Worm (Caenorhabditis elegans) whole organism, midembryonic: ENCODE results near the gene C02F5.2.

Source experiments
- T22C8.4 ChIP-seq: fragments of 200-800 bp; sonication (Bioruptor generic); IDR thresholded peaks from 2 replicates; pipeline ENCODE4 v1.3.6; 2022; ENCODE audit warnings: missing genetic modification characterization, missing compliant biosample characterization
- cog-1 ChIP-seq: sonication (generic microtip); optimal IDR thresholded peaks from 2 replicates; lab custom pipeline; 2016; ENCODE audit warnings: missing genetic modification characterization, missing compliant biosample characterization
- flt-1 ChIP-seq: fragments of 200-800 bp; sonication (Bioruptor generic); IDR thresholded peaks from 2 replicates; pipeline ENCODE4 v1.3.6; 2022; ENCODE audit warnings: missing genetic modification characterization, missing compliant biosample characterization
- klf-2 ChIP-seq: fragments of 200-800 bp; sonication (Bioruptor generic); conservative IDR thresholded peaks from 2 replicates; pipeline ENCODE4 v1.3.6; 2022; ENCODE audit warnings: missing genetic modification reagents, missing genetic modification characterization, missing compliant biosample characterization
- med-1 ChIP-seq: sonication (generic microtip); optimal IDR thresholded peaks from 2 replicates; lab custom pipeline; 2017; ENCODE audit warnings: missing genetic modification characterization, mild to moderate bottlenecking, missing compliant biosample characterization, antibody characterized with exemption, missing genetic modification reagents; ENCODE audit not compliant: insufficient read depth
- ref-1 ChIP-seq: fragments of 200-800 bp; sonication (Bioruptor generic); conservative IDR thresholded peaks from 2 replicates; pipeline ENCODE4 v1.3.6; 2022; ENCODE audit warnings: missing genetic modification reagents, missing genetic modification characterization, missing compliant biosample characterization
- tab-1 ChIP-seq: fragments of 200-800 bp; sonication (Bioruptor generic); IDR thresholded peaks from 2 replicates; pipeline ENCODE4 v1.3.6; 2022; ENCODE audit warnings: missing genetic modification characterization, missing compliant biosample characterization
- ztf-23 ChIP-seq: fragments of 200-800 bp; sonication (Bioruptor generic); IDR thresholded peaks from 2 replicates; pipeline ENCODE4 v1.3.6; 2022; ENCODE audit warnings: missing genetic modification reagents, missing genetic modification characterization, missing compliant biosample characterization
- ztf-29 ChIP-seq: fragments of 200-800 bp; sonication (Bioruptor generic); IDR thresholded peaks from 2 replicates; pipeline ENCODE4 v1.3.6; 2022; ENCODE audit warnings: missing genetic modification reagents, missing genetic modification characterization, missing compliant biosample characterization

Gene C02F5.2

ce11 chrIII:8244052-8244451 lies 5.4 kb upstream of the C02F5.2 start, which contains the start of the genes pbs-6 and cids-1:
pbs-6 (minus strand) TSS chrIII:8244092.
cids-1 (plus strand) TSS chrIII:8244445.
- TF ChIP-seq T22C8.4 (GFP tag; lab: Robert Waterston, UW) (no peak), flt-1 (GFP tag; lab: Robert Waterston, UW) (no peak), tab-1 (GFP tag; lab: Robert Waterston, UW) (no peak), cog-1 (tag; lab: Kevin White, UChicago) (no peak), ztf-29 (no peak), med-1 (no peak), ref-1 (GFP tag; lab: Robert Waterston, UW) (no peak), klf-2 (GFP tag; lab: Robert Waterston, UW) (no peak), ztf-23 (GFP tag; lab: Robert Waterston, UW) (no peak)

ce11 chrIII:8245591-8245990 lies 3.8 kb upstream of the C02F5.2 start, which contains the start of gene C02F5.3:
C02F5.3 (plus strand) TSS chrIII:8245891.
- TF ChIP-seq klf-2 (GFP tag; lab: Robert Waterston, UW), result no peak
- TF ChIP-seq ztf-23 (GFP tag; lab: Robert Waterston, UW), result no peak
- TF ChIP-seq cog-1 (tag; lab: Kevin White, UChicago), result no peak
- TF ChIP-seq T22C8.4 (GFP tag; lab: Robert Waterston, UW), result no peak
- TF ChIP-seq ztf-29, result no peak

- TF ChIP-seq flt-1 (GFP tag; lab: Robert Waterston, UW), result no peak
- no peak for TF ChIP-seq cog-1 (tag; lab: Kevin White, UChicago)
- TF ChIP-seq klf-2 (GFP tag; lab: Robert Waterston, UW), result no peak
- TF ChIP-seq med-1, result no peak
- no peak for TF ChIP-seq ref-1 (GFP tag; lab: Robert Waterston, UW)
- no peak for TF ChIP-seq ztf-29
- no peak for TF ChIP-seq ztf-23 (GFP tag; lab: Robert Waterston, UW)
- TF ChIP-seq tab-1 (GFP tag; lab: Robert Waterston, UW), result no peak
Observed at ce11 chrIII:8247051-8247450, 2.4 kb upstream of the C02F5.2 start, which contains the start of gene C02F5.13. C02F5.13 (plus strand) TSS chrIII:8247351.

- TF ChIP-seq ztf-23 (GFP tag; lab: Robert Waterston, UW) (peak; percentile 73), med-1 (no peak), flt-1 (GFP tag; lab: Robert Waterston, UW) (0 out of 2 replicates have a peak, but pooled peaks have one; percentile 33)
Observed at ce11 chrIII:8250007-8250683, 726 bp downstream of the C02F5.2 start, which contains the start of gene knl-1. knl-1 (plus strand) TSS chrIII:8250632.

ce11 chrIII:8254938-8255337 lies 5.5 kb downstream of the C02F5.2 start, which contains the start of gene F09G8.5:
F09G8.5 (plus strand) TSS chrIII:8254975.
- TF ChIP-seq ztf-29 (no peak), ref-1 (GFP tag; lab: Robert Waterston, UW) (no peak), T22C8.4 (GFP tag; lab: Robert Waterston, UW) (no peak), flt-1 (GFP tag; lab: Robert Waterston, UW) (no peak), ztf-23 (GFP tag; lab: Robert Waterston, UW) (no peak), cog-1 (tag; lab: Kevin White, UChicago) (no peak), klf-2 (GFP tag; lab: Robert Waterston, UW) (no peak), med-1 (no peak), tab-1 (GFP tag; lab: Robert Waterston, UW) (no peak)

- no peak for TF ChIP-seq flt-1 (GFP tag; lab: Robert Waterston, UW)
- TF ChIP-seq ref-1 (GFP tag; lab: Robert Waterston, UW), result no peak
- TF ChIP-seq T22C8.4 (GFP tag; lab: Robert Waterston, UW), result no peak
- TF ChIP-seq cog-1 (tag; lab: Kevin White, UChicago), result no peak
- TF ChIP-seq tab-1 (GFP tag; lab: Robert Waterston, UW), result no peak
- no peak for TF ChIP-seq med-1
- no peak for TF ChIP-seq ztf-23 (GFP tag; lab: Robert Waterston, UW)
- no peak for TF ChIP-seq ztf-29
- no peak for TF ChIP-seq klf-2 (GFP tag; lab: Robert Waterston, UW)
Observed at ce11 chrIII:8258045-8258444, 8.6 kb downstream of the C02F5.2 start, which contains the start of gene ncr-2. ncr-2 (plus strand) TSS chrIII:8258345.

- TF ChIP-seq cog-1 (tag; lab: Kevin White, UChicago), result no peak
- TF ChIP-seq T22C8.4 (GFP tag; lab: Robert Waterston, UW), result no peak
- no peak for TF ChIP-seq ztf-29
- TF ChIP-seq med-1, result no peak
- no peak for TF ChIP-seq flt-1 (GFP tag; lab: Robert Waterston, UW)
- no peak for TF ChIP-seq tab-1 (GFP tag; lab: Robert Waterston, UW)
- TF ChIP-seq ztf-23 (GFP tag; lab: Robert Waterston, UW), result no peak
- no peak for TF ChIP-seq klf-2 (GFP tag; lab: Robert Waterston, UW)
- no peak for TF ChIP-seq ref-1 (GFP tag; lab: Robert Waterston, UW)
Observed at ce11 chrIII:8262599-8262998, 13.2 kb downstream of the C02F5.2 start.

- no peak for TF ChIP-seq T22C8.4 (GFP tag; lab: Robert Waterston, UW)
- TF ChIP-seq klf-2 (GFP tag; lab: Robert Waterston, UW), result no peak
- TF ChIP-seq cog-1 (tag; lab: Kevin White, UChicago), result no peak
- no peak for TF ChIP-seq ztf-23 (GFP tag; lab: Robert Waterston, UW)
- TF ChIP-seq ref-1 (GFP tag; lab: Robert Waterston, UW), result no peak
- no peak for TF ChIP-seq tab-1 (GFP tag; lab: Robert Waterston, UW)
- no peak for TF ChIP-seq med-1
- TF ChIP-seq ztf-29, result no peak
- no peak for TF ChIP-seq flt-1 (GFP tag; lab: Robert Waterston, UW)
Observed at ce11 chrIII:8263377-8263776, 14.0 kb downstream of the C02F5.2 start, which contains the start of gene col-91. col-91 (minus strand) TSS chrIII:8263664.

ce11 chrIII:8265753-8266152 lies 16.3 kb downstream of the C02F5.2 start, which contains the start of gene mrps-9:
mrps-9 (plus strand) TSS chrIII:8266062.
- TF ChIP-seq T22C8.4 (GFP tag; lab: Robert Waterston, UW), result no peak
- 0 out of 2 replicates have a peak, but pooled peaks have one; percentile 23 for TF ChIP-seq flt-1 (GFP tag; lab: Robert Waterston, UW)
